Worm (Caenorhabditis elegans): ENCODE data around the gene cyn-12.

- no peak for TF ChIP-seq ztf-11 (tag; optimal IDR thresholded peaks at IDR 0.05)
- TF ChIP-seq nhr-237 (tag; optimal IDR thresholded peaks at IDR 0.05), result no peak
- TF ChIP-seq nhr-12 (tag; optimal IDR thresholded peaks at IDR 0.05), result no peak
- TF ChIP-seq nhr-25 (tag; optimal IDR thresholded peaks at IDR 0.05), result no peak
- no peak for TF ChIP-seq fos-1 (tag; optimal IDR thresholded peaks at IDR 0.05)
- TF ChIP-seq skn-1 (tag; optimal IDR thresholded peaks at IDR 0.05), result no peak
- no peak for TF ChIP-seq elt-2 (tag; optimal IDR thresholded peaks at IDR 0.05)
- TF ChIP-seq aly-2 (tag; optimal IDR thresholded peaks at IDR 0.05), result no peak
- no peak for TF ChIP-seq nhr-28 (tag; optimal IDR thresholded peaks at IDR 0.05)
- no peak for TF ChIP-seq fkh-2 (tag; optimal IDR thresholded peaks at IDR 0.05)
- no peak for TF ChIP-seq tbx-2 (tag; optimal IDR thresholded peaks at IDR 0.05)
- no peak for TF ChIP-seq ama-1 (optimal IDR thresholded peaks at IDR 0.05)
Measured at ce11 chrIV:7114599-7114998, 18.4 kb downstream of the cyn-12 start, which contains the start of gene nas-8.

Data from whole organism, L3 larva.